Worm (Caenorhabditis elegans) whole organism, L4 larva: ENCODE results near the gene col-111.

Source experiments
- D1046.2 ChIP-seq: fragments of 200-800 bp; sonication (Bioruptor generic); IDR thresholded peaks from 2 replicates; pipeline ENCODE4 v1.3.6; 2022; ENCODE audit warnings: missing genetic modification characterization, missing compliant biosample characterization
- aha-1 ChIP-seq: fragments of 150-350 bp; peaks from one replicate; lab custom pipeline; 2014; ENCODE audit warnings: missing biosample characterization, missing genetic modification characterization
- ama-1 ChIP-seq: fragments of 150-350 bp; optimal IDR thresholded peaks from 2 replicates; lab custom pipeline; 2014; ENCODE audit warnings: inconsistent platforms, mixed read lengths
- ceh-32 ChIP-seq: sonication (generic microtip); optimal IDR thresholded peaks from 2 replicates; lab custom pipeline; 2016; ENCODE audit warnings: mild to moderate bottlenecking, missing genetic modification characterization, missing compliant biosample characterization; ENCODE audit not compliant: poor library complexity
- ceh-82 ChIP-seq: sonication (generic microtip); optimal IDR thresholded peaks from 2 replicates; lab custom pipeline; 2017; ENCODE audit warnings: missing biosample characterization, missing genetic modification characterization
- hlh-11 ChIP-seq: fragments of 200-800 bp; sonication (Bioruptor generic); optimal IDR thresholded peaks from 2 replicates; lab custom pipeline; 2018; ENCODE audit warnings: mild to moderate bottlenecking, missing genetic modification characterization, missing compliant biosample characterization
- lim-7 ChIP-seq: fragments of 200-800 bp; sonication (Bioruptor generic); IDR thresholded peaks from 2 replicates; pipeline ENCODE4 v1.3.6; 2022; ENCODE audit warnings: missing genetic modification characterization, missing compliant biosample characterization
- madf-5 ChIP-seq, 2 experiments: fragments of 200-800 bp; sonication (Bioruptor generic); IDR thresholded peaks; 2 replicates each; pipeline ENCODE4 v1.3.6; 2022; ENCODE audit warnings: missing compliant biosample characterization in 2 of 2, missing genetic modification characterization in 2 of 2
- mdl-1 ChIP-seq, 2 experiments: fragments of 150-350 bp in 1 of 2; sonication (generic microtip) in 1 of 2; optimal IDR thresholded peaks; 2 replicates each; lab custom pipeline; 2014 to 2017; ENCODE audit warnings: missing biosample characterization in 2 of 2, missing genetic modification characterization in 2 of 2
- nhr-48 ChIP-seq: sonication (generic microtip); optimal IDR thresholded peaks from 2 replicates; lab custom pipeline; 2016; ENCODE audit warnings: mild to moderate bottlenecking, missing genetic modification characterization, missing compliant biosample characterization
- php-3 ChIP-seq: fragments of 200-800 bp; sonication (Bioruptor generic); IDR thresholded peaks from 2 replicates; pipeline ENCODE4 v1.3.6; 2022; ENCODE audit warnings: missing genetic modification reagents, missing genetic modification characterization, missing compliant biosample characterization
- saeg-2 ChIP-seq: fragments of 200-800 bp; sonication (Bioruptor generic); IDR thresholded peaks from 2 replicates; pipeline ENCODE4 v1.3.6; 2022; ENCODE audit warnings: missing genetic modification reagents, missing genetic modification characterization, missing compliant biosample characterization
- set-16 ChIP-seq: fragments of 200-800 bp; sonication (Bioruptor generic); IDR thresholded peaks from 2 replicates; pipeline ENCODE4 v1.3.6; 2022; ENCODE audit warnings: missing genetic modification reagents, missing genetic modification characterization, missing compliant biosample characterization
- spr-3 ChIP-seq: fragments of 200-800 bp; sonication (Bioruptor generic); optimal IDR thresholded peaks from 2 replicates; lab custom pipeline; 2018; ENCODE audit warnings: mild to moderate bottlenecking, missing genetic modification characterization, missing compliant biosample characterization
- unc-62 ChIP-seq, 3 experiments: fragments of 150-350 bp in 1 of 3; sonication (generic microtip); optimal IDR thresholded peaks in 2 of 3; peaks in 1 of 3; 1 replicate in 1 of 3; 2 replicates in 2 of 3; lab custom pipeline; 2014 to 2017; ENCODE audit warnings: missing biosample characterization in 3 of 3, missing genetic modification characterization in 3 of 3, missing genetic modification reagents in 3 of 3, missing genotype in 1 of 3
- ztf-11 ChIP-seq: fragments of 150-350 bp; optimal IDR thresholded peaks from 2 replicates; lab custom pipeline; 2014; ENCODE audit warnings: missing biosample characterization, missing genetic modification characterization

Gene col-111

ce11 chrIV:4612597-4612996 is 45.2 kb downstream of the col-111 start:
- no peak for TF ChIP-seq ceh-32 (tag; lab: Kevin White, UChicago)
- TF ChIP-seq unc-62 (GFP tag; optimal IDR thresholded peaks at IDR 0.05 in 1 of 2; lab: Kevin White, UChicago) = peak in 1 of 2 experiments; percentile 77
- TF ChIP-seq unc-62 (tag; optimal IDR thresholded peaks at IDR 0.05; lab: Kevin White, UChicago) = no peak
- peak; percentile 88 for TF ChIP-seq aha-1 (tag; lab: Kevin White, UChicago)
- peak; percentile 35; the same call in 1 of the 2 replicates for TF ChIP-seq saeg-2 (GFP tag; lab: Robert Waterston, UW)
- TF ChIP-seq ama-1 (lab: Kevin White, UChicago) = no peak

ce11 chrIV:4611740-4612139 is 46.0 kb downstream of the col-111 start:
- TF ChIP-seq nhr-48 (tag; lab: Kevin White, UChicago) = no peak
- peak; percentile 38 for TF ChIP-seq aha-1 (tag; lab: Kevin White, UChicago)
- TF ChIP-seq lim-7 (GFP tag; lab: Robert Waterston, UW) = 0 out of 2 replicates have a peak, but pooled peaks have one; percentile 27

ce11 chrIV:4609568-4609967 is 48.2 kb downstream of the col-111 start, which contains the start of gene col-110:
Gene col-110, minus strand, starts transcription at chrIV:4609668.
- TF ChIP-seq ztf-11 (tag; lab: Kevin White, UChicago) (no peak), D1046.2 (GFP tag; lab: Robert Waterston, UW) (no peak), hlh-11 (tag; lab: Kevin White, UChicago) (no peak), spr-3 (GFP tag; lab: Kevin White, UChicago) (no peak)

ce11 chrIV:4608661-4609060 is 49.1 kb downstream of the col-111 start:
- TF ChIP-seq set-16 (GFP tag; lab: Robert Waterston, UW) = peak; percentile 90
- peak; percentile 5; the same call in 1 of the 2 replicates for TF ChIP-seq php-3 (GFP tag; lab: Robert Waterston, UW)
- no peak for TF ChIP-seq ceh-82 (tag; lab: Kevin White, UChicago)
- 0 out of 4 replicates have a peak, but pooled peaks of 1 of the 2 experiments have one; percentile 4 for TF ChIP-seq madf-5 (GFP tag; IDR thresholded peaks at IDR 0.05; lab: Robert Waterston, UW)
- no peak for TF ChIP-seq mdl-1 (tag; optimal IDR thresholded peaks at IDR 0.05; lab: Kevin White, UChicago)
